Fruit fly (Drosophila melanogaster) whole organism, embryonic: ENCODE measurements around the gene Klp61F.

ENCODE experiments used
- Blimp-1 ChIP-seq: fragments of 200-800 bp; sonication (Bioruptor generic); optimal IDR thresholded peaks from 3 replicates; lab custom pipeline; 2018; ENCODE audit warnings: missing biosample characterization, missing genetic modification characterization, mild to moderate bottlenecking, moderate library complexity, missing genetic modification reagents
- CG10366 ChIP-seq: fragments of 200-800 bp; sonication (Bioruptor generic); IDR thresholded peaks from 2 replicates; pipeline ENCODE4 v1.3.6; 2022; ENCODE audit warnings: missing biosample characterization, missing genetic modification characterization
- CG10431 ChIP-seq: fragments of 200-800 bp; sonication (Bioruptor generic); optimal IDR thresholded peaks from 3 replicates; lab custom pipeline; 2018; ENCODE audit warnings: missing biosample characterization, mild to moderate bottlenecking, missing genetic modification characterization
- CG11504 ChIP-seq: fragments of 200-800 bp; sonication (Bioruptor generic); optimal IDR thresholded peaks from 3 replicates; lab custom pipeline; 2019; ENCODE audit warnings: missing biosample characterization, mild to moderate bottlenecking, missing genetic modification characterization, moderate library complexity
- CG12391 ChIP-seq: fragments of 200-800 bp; sonication (Bioruptor generic); optimal IDR thresholded peaks from 3 replicates; lab custom pipeline; 2018; ENCODE audit warnings: missing biosample characterization, mild to moderate bottlenecking, missing genetic modification characterization, moderate library complexity
- CG15269 ChIP-seq: fragments of 200-800 bp; sonication (Bioruptor generic); optimal IDR thresholded peaks from 2 replicates; lab custom pipeline; 2018; ENCODE audit warnings: missing biosample characterization, mild to moderate bottlenecking, missing genetic modification characterization, moderate library complexity
- CG18476 ChIP-seq: fragments of 200-800 bp; sonication (Bioruptor generic); optimal IDR thresholded peaks from 2 replicates; lab custom pipeline; 2016; ENCODE audit warnings: missing biosample characterization, mild to moderate bottlenecking, missing genetic modification characterization
- CG18619 ChIP-seq: fragments of 200-800 bp; sonication (Bioruptor generic); optimal IDR thresholded peaks from 3 replicates; lab custom pipeline; 2017; ENCODE audit warnings: missing biosample characterization, mild to moderate bottlenecking, missing genetic modification characterization
- CG3838 ChIP-seq: fragments of 200-800 bp; sonication (Bioruptor generic); optimal IDR thresholded peaks from 3 replicates; lab custom pipeline; 2016; ENCODE audit warnings: missing biosample characterization, missing genetic modification characterization
- CG7556 ChIP-seq: fragments of 200-800 bp; sonication (Bioruptor generic); optimal IDR thresholded peaks from 2 replicates; lab custom pipeline; 2017; ENCODE audit warnings: missing biosample characterization, mild to moderate bottlenecking, missing genetic modification characterization
- CoRest ChIP-seq: fragments of 200-800 bp; sonication (Bioruptor generic); optimal IDR thresholded peaks from 3 replicates; lab custom pipeline; 2018; ENCODE audit warnings: missing biosample characterization, mild to moderate bottlenecking, missing genetic modification characterization, moderate library complexity
- D19A ChIP-seq: fragments of 200-800 bp; optimal IDR thresholded peaks from 3 replicates; lab custom pipeline; 2019; ENCODE audit warnings: missing biosample characterization, mild to moderate bottlenecking, missing genetic modification characterization, moderate library complexity
- Dfd ChIP-seq, 2 experiments: fragments of >200 bp; optimal IDR thresholded peaks; 2 replicates each; lab custom pipeline; 2017; ENCODE audit warnings: missing biosample characterization in 2 of 2, missing genetic modification characterization in 2 of 2
- Dref ChIP-seq: fragments of 200-800 bp; sonication (Bioruptor generic); IDR thresholded peaks from 2 replicates; pipeline ENCODE4 v1.3.6; 2022; ENCODE audit warnings: missing biosample characterization, missing genetic modification characterization
- NfI ChIP-seq: fragments of 200-800 bp; sonication (Bioruptor generic); optimal IDR thresholded peaks from 3 replicates; lab custom pipeline; 2018; ENCODE audit warnings: missing biosample characterization, mild to moderate bottlenecking, missing genetic modification characterization, moderate library complexity
- Pdp1 ChIP-seq, 2 experiments: fragments of 200-800 bp; sonication (Bioruptor generic); optimal IDR thresholded peaks; 3 replicates each; lab custom pipeline; 2016; ENCODE audit warnings: missing biosample characterization in 2 of 2, missing genetic modification characterization in 2 of 2, mild to moderate bottlenecking in 1 of 2, moderate library complexity in 1 of 2
- dan ChIP-seq: fragments of 200-800 bp; sonication (Bioruptor generic); IDR thresholded peaks from 2 replicates; pipeline ENCODE4 v1.3.6; 2022; ENCODE audit warnings: missing biosample characterization, missing genetic modification characterization
- kah ChIP-seq: fragments of 200-800 bp; sonication (Bioruptor generic); optimal IDR thresholded peaks from 2 replicates; lab custom pipeline; 2018; ENCODE audit warnings: missing biosample characterization, mild to moderate bottlenecking, missing genetic modification characterization
- knrl ChIP-seq: fragments of 200-800 bp; sonication (Bioruptor generic); IDR thresholded peaks from 3 replicates; pipeline ENCODE4 v1.3.6; 2022; ENCODE audit warnings: missing biosample characterization, missing genetic modification characterization; ENCODE audit not compliant: partially characterized antibody
- pb ChIP-seq: fragments of 200-800 bp; sonication (Bioruptor generic); optimal IDR thresholded peaks from 3 replicates; lab custom pipeline; 2016; ENCODE audit warnings: missing biosample characterization, missing genetic modification characterization
- phol ChIP-seq: fragments of 200-800 bp; sonication (Bioruptor generic); optimal IDR thresholded peaks from 3 replicates; lab custom pipeline; 2018; ENCODE audit warnings: missing biosample characterization, mild to moderate bottlenecking, missing genetic modification characterization, moderate library complexity
- stwl ChIP-seq: fragments of 200-800 bp; sonication (Bioruptor generic); optimal IDR thresholded peaks from 3 replicates; lab custom pipeline; 2018; ENCODE audit warnings: missing biosample characterization, mild to moderate bottlenecking, missing genetic modification characterization, moderate library complexity
- unpg ChIP-seq: fragments of 200-800 bp; sonication (Bioruptor generic); optimal IDR thresholded peaks from 3 replicates; lab custom pipeline; 2018; ENCODE audit warnings: missing biosample characterization, mild to moderate bottlenecking, missing genetic modification characterization, moderate library complexity

Klp61F gene

dm6 chr3L:1193123-1193844 is 52.4 kb downstream of the Klp61F start, which contains the start of gene Trhn (continued):
- TF ChIP-seq CG18476: no peak
- no peak for TF ChIP-seq CG3838 (GFP tag; lab: Kevin White, UChicago)
- TF ChIP-seq D19A (tag; lab: Kevin White, UChicago): peak; percentile 76
- TF ChIP-seq CG10431 (GFP tag; lab: Kevin White, UChicago): no peak
- no peak for TF ChIP-seq NfI (GFP tag; lab: Kevin White, UChicago)
- TF ChIP-seq dan (GFP tag; lab: Robert Waterston, UW): no peak
- no peak for TF ChIP-seq kah (GFP tag; lab: Kevin White, UChicago)
- TF ChIP-seq CG11504 (tag; lab: Kevin White, UChicago): peak; percentile 53
- TF ChIP-seq CG12391 (tag; lab: Kevin White, UChicago): peak; percentile 4
- TF ChIP-seq CoRest (tag; lab: Kevin White, UChicago): peak; percentile 10
- TF ChIP-seq CG10366 (GFP tag; lab: Robert Waterston, UW): no peak
- TF ChIP-seq phol (tag; lab: Kevin White, UChicago): no peak
- TF ChIP-seq Blimp-1 (GFP tag; lab: Kevin White, UChicago): peak; percentile 11
- TF ChIP-seq pb (GFP tag; lab: Kevin White, UChicago): no peak
- TF ChIP-seq knrl: no peak
- TF ChIP-seq CG15269 (tag; lab: Kevin White, UChicago): peak; percentile 7
- TF ChIP-seq unpg (GFP tag; lab: Kevin White, UChicago): no peak
- peak; percentile 16 for TF ChIP-seq CG7556 (GFP tag; lab: Kevin White, UChicago)
- TF ChIP-seq Dfd (GFP tag; optimal IDR thresholded peaks at IDR 0.05; lab: Kevin White, UChicago): no peak
- TF ChIP-seq stwl (tag; lab: Kevin White, UChicago): no peak
- TF ChIP-seq Dref (GFP tag; lab: Robert Waterston, UW): no peak
- no peak for TF ChIP-seq Pdp1 (GFP tag; optimal IDR thresholded peaks at IDR 0.05; lab: Kevin White, UChicago)
- no peak for TF ChIP-seq CG18619 (GFP tag; lab: Kevin White, UChicago)
